Fruit fly (Drosophila melanogaster) whole organism, prepupa: ENCODE data around the gene Eig71Ed.

Source experiments
- CG1621 ChIP-seq: fragments of 200-800 bp; sonication (Bioruptor generic); optimal IDR thresholded peaks from 3 replicates; lab custom pipeline; 2018; ENCODE audit warnings: missing biosample characterization, mild to moderate bottlenecking, missing genetic modification characterization
- Eip78C ChIP-seq: fragments of 200-800 bp; sonication (Bioruptor generic); peaks from one replicate; lab custom pipeline; 2016; ENCODE audit warnings: missing biosample characterization, missing genetic modification characterization
- Gug ChIP-seq: fragments of 200-800 bp; sonication (Bioruptor generic); IDR thresholded peaks from 2 replicates; pipeline ENCODE4 v1.3.6; 2022; ENCODE audit warnings: missing biosample characterization, missing genetic modification characterization
- Lpt ChIP-seq: fragments of 200-800 bp; sonication (Bioruptor generic); optimal IDR thresholded peaks from 3 replicates; lab custom pipeline; 2016; ENCODE audit warnings: missing biosample characterization, missing genetic modification characterization
- achi ChIP-seq: fragments of 200-800 bp; sonication (Bioruptor generic); optimal IDR thresholded peaks from 3 replicates; lab custom pipeline; 2016; ENCODE audit warnings: missing biosample characterization, missing genetic modification characterization
- fd85E ChIP-seq: fragments of 200-800 bp; sonication (Bioruptor generic); optimal IDR thresholded peaks from 3 replicates; lab custom pipeline; 2016; ENCODE audit warnings: missing biosample characterization, missing genetic modification characterization

- 0 out of 2 replicates have a peak, but pooled peaks have one; percentile 21 for TF ChIP-seq Gug
- no peak for TF ChIP-seq fd85E (GFP tag; lab: Kevin White, UChicago)
- TF ChIP-seq Eip78C (GFP tag; lab: Kevin White, UChicago): peak; percentile 75
- no peak for TF ChIP-seq achi (GFP tag; lab: Kevin White, UChicago)
- TF ChIP-seq Lpt (GFP tag; lab: Kevin White, UChicago): peak; percentile 32
- peak; percentile 3 for TF ChIP-seq CG1621 (tag; lab: Kevin White, UChicago)
These were observed 10.7 kb upstream of the Eig71Ed start for dm6 chr3L:15641590-15642019.
